Worm (Caenorhabditis elegans): Measurements from ENCODE around the gene eif-1.

- TF ChIP-seq nhr-6 (tag; optimal IDR thresholded peaks at IDR 0.05) (no peak), ama-1 (optimal IDR thresholded peaks at IDR 0.05) (no peak)
Observed at ce11 chrII:4954099-4954959, 39.1 kb downstream of the eif-1 start.
